Worm (Caenorhabditis elegans) whole organism, L4/young adult: ENCODE results near the gene F53E4.1.
"Not testable (repeated sequence)": the region's sequence is repeated elsewhere in the genome, so short reads cannot be mapped to it uniquely, and the experiment has no call there.

Experiments used
- dao-5 ChIP-seq: sonication (generic microtip); optimal IDR thresholded peaks from 2 replicates; lab custom pipeline; 2016; ENCODE audit warnings: missing genotype, missing genetic modification characterization, moderate library complexity, missing compliant biosample characterization
- him-1 ChIP-seq: sonication (generic microtip); optimal IDR thresholded peaks from 2 replicates; lab custom pipeline; 2016; ENCODE audit warnings: missing genotype, missing genetic modification reagents, missing genetic modification characterization, missing compliant biosample characterization

ce11 chrV:15670139-15670538, 2.0 kb upstream of the F53E4.1 start, which contains the start of gene K06B4.15:
- not testable (repeated sequence) for TF ChIP-seq dao-5, him-1 (tag; lab: Kevin White, UChicago)
